Fruit fly (Drosophila melanogaster) whole organism, wandering third instar larva: ENCODE results near the gene CG6749.

Source experiments
- Abd-B ChIP-seq: fragments of >200 bp; optimal IDR thresholded peaks from 2 replicates; lab custom pipeline; 2017; ENCODE audit warnings: missing biosample characterization, missing genetic modification characterization
- CG32264 ChIP-seq: fragments of 200-800 bp; sonication (Bioruptor generic); optimal IDR thresholded peaks from 2 replicates; lab custom pipeline; 2016; ENCODE audit warnings: missing biosample characterization, missing genetic modification characterization
- CG9705 ChIP-seq: fragments of 200-800 bp; sonication (Bioruptor generic); optimal IDR thresholded peaks from 2 replicates; lab custom pipeline; 2018; ENCODE audit warnings: missing biosample characterization, mild to moderate bottlenecking, missing genetic modification characterization
- CrebA ChIP-seq: fragments of 200-800 bp; sonication (Bioruptor generic); optimal IDR thresholded peaks from 2 replicates; lab custom pipeline; 2016; ENCODE audit warnings: missing biosample characterization, mild to moderate bottlenecking, missing genetic modification characterization, borderline replicate concordance
- Dfd ChIP-seq: fragments of >200 bp; optimal IDR thresholded peaks from 2 replicates; lab custom pipeline; 2017; ENCODE audit warnings: missing biosample characterization, missing genetic modification characterization
- Dif ChIP-seq: fragments of 200-275, 200-300 bp; sonication (Bioruptor generic); optimal IDR thresholded peaks from 2 replicates; lab custom pipeline; 2018; ENCODE audit warnings: missing biosample characterization, missing genetic modification characterization; ENCODE audit not compliant: partially characterized antibody
- GATAd ChIP-seq: sonication (Bioruptor generic); optimal IDR thresholded peaks from 2 replicates; lab custom pipeline; 2016; ENCODE audit warnings: missing biosample characterization, missing genetic modification characterization
- HLH106 ChIP-seq: fragments of 200-800 bp; optimal IDR thresholded peaks from 3 replicates; lab custom pipeline; 2019; ENCODE audit warnings: missing biosample characterization, mild to moderate bottlenecking, missing genetic modification characterization, moderate library complexity
- Hnf4 ChIP-seq: fragments of 200-800 bp; sonication (Bioruptor generic); optimal IDR thresholded peaks from 2 replicates; lab custom pipeline; 2016; ENCODE audit warnings: missing biosample characterization, mild to moderate bottlenecking, missing genetic modification characterization
- Hr78 ChIP-seq: fragments of >200 bp; optimal IDR thresholded peaks from 2 replicates; lab custom pipeline; 2017; ENCODE audit warnings: missing biosample characterization, missing genetic modification characterization
- Hr83 ChIP-seq: fragments of 200-300 bp; sonication (Bioruptor generic); optimal IDR thresholded peaks from 2 replicates; lab custom pipeline; 2016; ENCODE audit warnings: missing biosample characterization, mild to moderate bottlenecking, missing genetic modification characterization, moderate library complexity; ENCODE audit not compliant: poor library complexity, severe bottlenecking
- Jra ChIP-seq: sonication (Bioruptor generic); optimal IDR thresholded peaks from 2 replicates; lab custom pipeline; 2016; ENCODE audit warnings: missing biosample characterization, missing genetic modification characterization
- Mio ChIP-seq: sonication (Bioruptor generic); optimal IDR thresholded peaks from 2 replicates; lab custom pipeline; 2016; ENCODE audit warnings: missing biosample characterization, missing genetic modification characterization
- Myc ChIP-seq: fragments of >200 bp; optimal IDR thresholded peaks from 2 replicates; lab custom pipeline; 2017
- N ChIP-seq: fragments of >200 bp; optimal IDR thresholded peaks from 2 replicates; lab custom pipeline; 2018; ENCODE audit warnings: missing biosample characterization, missing external identifiers, missing genetic modification characterization
- OdsH ChIP-seq: fragments of 200-800 bp; sonication (Bioruptor generic); optimal IDR thresholded peaks from 2 replicates; lab custom pipeline; 2016; ENCODE audit warnings: missing biosample characterization, mild to moderate bottlenecking, missing genetic modification characterization
- Rel ChIP-seq, 2 experiments: fragments of 200-800 bp; sonication (Bioruptor generic) in 1 of 2; optimal IDR thresholded peaks; 2 replicates in 1 of 2; 3 replicates in 1 of 2; lab custom pipeline; 2016 to 2019; ENCODE audit warnings: mild to moderate bottlenecking in 2 of 2, missing biosample characterization in 2 of 2, missing genetic modification characterization in 2 of 2, moderate library complexity in 1 of 2
- Sp1 ChIP-seq: fragments of 200-800 bp; sonication (Bioruptor generic); optimal IDR thresholded peaks from 3 replicates; lab custom pipeline; 2019; ENCODE audit warnings: missing biosample characterization, mild to moderate bottlenecking, missing genetic modification characterization, moderate library complexity
- Vsx2 ChIP-seq: fragments of 200-300, 225-300 bp; sonication (Bioruptor generic); optimal IDR thresholded peaks from 2 replicates; lab custom pipeline; 2018; ENCODE audit warnings: missing biosample characterization, missing genetic modification characterization; ENCODE audit not compliant: partially characterized antibody
- br ChIP-seq: fragments of 200-800 bp; sonication (Bioruptor generic); optimal IDR thresholded peaks from 2 replicates; lab custom pipeline; 2016; ENCODE audit warnings: missing biosample characterization, missing genetic modification characterization
- brk ChIP-seq: fragments of 200-800 bp; sonication (Bioruptor generic); optimal IDR thresholded peaks from 2 replicates; lab custom pipeline; 2016; ENCODE audit warnings: missing biosample characterization, mild to moderate bottlenecking, missing genetic modification characterization
- dl ChIP-seq, 2 experiments: fragments of 175-275, 200-275 bp in 1 of 2; fragments of 200-275 bp in 1 of 2; sonication (Bioruptor generic); optimal IDR thresholded peaks; lab custom pipeline; 2018; ENCODE audit warnings: mild to moderate bottlenecking in 2 of 2, missing biosample characterization in 2 of 2, missing genetic modification characterization in 2 of 2, moderate library complexity in 2 of 2; ENCODE audit not compliant: partially characterized antibody in 2 of 2, insufficient read depth in 1 of 2
- dmrt93B ChIP-seq: fragments of 200-800 bp; sonication (Bioruptor generic); optimal IDR thresholded peaks from 2 replicates; lab custom pipeline; 2018; ENCODE audit warnings: missing biosample characterization, mild to moderate bottlenecking, missing genetic modification characterization
- dsf ChIP-seq: sonication (Bioruptor generic); optimal IDR thresholded peaks from 2 replicates; lab custom pipeline; 2016; ENCODE audit warnings: missing biosample characterization, missing genetic modification characterization, borderline replicate concordance
- ey ChIP-seq: fragments of 200-800 bp; sonication (Bioruptor generic); optimal IDR thresholded peaks from 2 replicates; lab custom pipeline; 2016; ENCODE audit warnings: missing biosample characterization, missing genetic modification characterization
- foxo ChIP-seq, 2 experiments: fragments of 200-800 bp; sonication (Bioruptor generic); optimal IDR thresholded peaks; 2 replicates in 1 of 2; 3 replicates in 1 of 2; lab custom pipeline; 2016 to 2017; ENCODE audit warnings: missing biosample characterization in 2 of 2, missing genetic modification characterization in 2 of 2
- fru ChIP-seq: fragments of 200-800 bp; sonication (Bioruptor generic); optimal IDR thresholded peaks from 3 replicates; lab custom pipeline; 2016; ENCODE audit warnings: missing biosample characterization, mild to moderate bottlenecking, missing genetic modification characterization
- h ChIP-seq: fragments of 200-800 bp; sonication (Bioruptor generic); optimal IDR thresholded peaks from 3 replicates; lab custom pipeline; 2016; ENCODE audit warnings: missing biosample characterization, mild to moderate bottlenecking, missing genetic modification characterization
- jim ChIP-seq: fragments of 175-275, 200-325 bp; sonication (Bioruptor generic); optimal IDR thresholded peaks from 2 replicates; lab custom pipeline; 2016; ENCODE audit warnings: missing biosample characterization, mild to moderate bottlenecking, missing genetic modification characterization
- lola ChIP-seq: fragments of >200 bp; optimal IDR thresholded peaks from 2 replicates; lab custom pipeline; 2017; ENCODE audit warnings: missing biosample characterization, missing genetic modification characterization
- pan ChIP-seq: fragments of >200 bp; optimal IDR thresholded peaks from 2 replicates; lab custom pipeline; 2017
- psq ChIP-seq: fragments of 200-800 bp; sonication (Bioruptor generic); optimal IDR thresholded peaks from 3 replicates; lab custom pipeline; 2017; ENCODE audit warnings: missing biosample characterization, mild to moderate bottlenecking, missing genetic modification characterization, moderate library complexity
- rgr ChIP-seq: fragments of 200-800 bp; sonication (Bioruptor generic); optimal IDR thresholded peaks from 3 replicates; lab custom pipeline; 2016; ENCODE audit warnings: missing biosample characterization, mild to moderate bottlenecking, missing genetic modification characterization
- sage ChIP-seq: fragments of 200-800 bp; sonication (Bioruptor generic); optimal IDR thresholded peaks from 2 replicates; lab custom pipeline; 2016; ENCODE audit warnings: missing biosample characterization, mild to moderate bottlenecking, missing genetic modification characterization
- sv ChIP-seq: fragments of 200-800 bp; sonication (Bioruptor generic); optimal IDR thresholded peaks from 3 replicates; lab custom pipeline; 2016; ENCODE audit warnings: missing biosample characterization, missing genetic modification characterization
- tai ChIP-seq: sonication (Bioruptor generic); optimal IDR thresholded peaks from 2 replicates; lab custom pipeline; 2016; ENCODE audit warnings: missing biosample characterization, missing genetic modification characterization
- usp ChIP-seq: fragments of >200 bp; optimal IDR thresholded peaks from 2 replicates; lab custom pipeline; 2017; ENCODE audit warnings: missing biosample characterization, missing genetic modification characterization
- woc ChIP-seq: sonication (Bioruptor generic); optimal IDR thresholded peaks from 2 replicates; lab custom pipeline; 2016; ENCODE audit warnings: missing biosample characterization, mild to moderate bottlenecking, missing genetic modification characterization

CG6749 gene

DNA sequence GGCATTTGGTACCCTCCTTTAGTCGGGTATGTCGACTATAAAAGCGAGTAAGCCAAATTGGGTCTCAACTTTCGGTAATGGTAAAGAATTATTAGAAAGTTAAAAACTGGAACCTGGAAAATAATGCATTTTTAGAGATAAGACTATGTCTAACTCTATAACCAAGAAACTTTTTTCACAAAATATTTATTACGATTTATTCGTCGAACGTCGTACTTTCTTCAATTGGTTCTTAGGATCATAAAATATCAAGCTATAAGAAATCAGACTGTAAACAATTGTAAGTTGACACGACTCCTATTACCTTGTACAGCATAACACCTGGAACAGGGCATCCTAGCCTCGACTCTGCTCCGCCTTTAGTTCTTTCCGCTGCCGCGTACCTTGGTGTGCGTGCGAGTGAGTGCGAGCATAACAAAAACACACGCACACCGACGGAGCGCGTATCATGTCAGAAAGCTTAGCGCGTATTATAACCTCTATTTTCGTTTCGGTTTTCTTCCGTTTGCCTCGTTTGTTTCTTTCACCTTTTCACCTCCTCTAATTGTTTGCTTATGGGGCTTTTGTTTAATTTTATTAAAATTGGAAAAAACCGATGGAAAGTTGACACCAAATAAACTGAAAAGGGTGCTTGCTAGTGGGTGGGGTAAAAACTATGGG is 40.6 kb downstream of the CG6749 start:
- no peak for TF ChIP-seq GATAd
- no peak for TF ChIP-seq Abd-B
- no peak for TF ChIP-seq Myc (lab: Kevin White, UChicago)
- TF ChIP-seq Hr83 (GFP tag; lab: Kevin White, UChicago), result no peak
- TF ChIP-seq rgr (GFP tag; lab: Kevin White, UChicago), result peak; percentile 93
- no peak for TF ChIP-seq jim (GFP tag; lab: Kevin White, UChicago)
- TF ChIP-seq CrebA (GFP tag; lab: Kevin White, UChicago), result no peak
- peak; percentile 83 for TF ChIP-seq CG32264 (GFP tag; lab: Kevin White, UChicago)
- TF ChIP-seq CG9705 (GFP tag; lab: Kevin White, UChicago), result peak; percentile 85
- no peak for TF ChIP-seq lola (GFP tag; lab: Kevin White, UChicago)
- no peak for TF ChIP-seq usp (GFP tag; lab: Kevin White, UChicago)
- TF ChIP-seq N (GFP tag; lab: Kevin White, UChicago), result peak; percentile 16
- TF ChIP-seq HLH106, result peak; percentile 91
- peak; percentile 75 for TF ChIP-seq pan (lab: Kevin White, UChicago)
- TF ChIP-seq dmrt93B, result peak; percentile 94
- peak; percentile 79 for TF ChIP-seq brk (GFP tag; lab: Kevin White, UChicago)
- no peak for TF ChIP-seq Dif (GFP tag; lab: Kevin White, UChicago)
- TF ChIP-seq Rel (GFP tag; optimal IDR thresholded peaks at IDR 0.05; lab: Kevin White, UChicago), result peak; percentile 29
- TF ChIP-seq Rel (tag; optimal IDR thresholded peaks at IDR 0.05; lab: Kevin White, UChicago), result peak; percentile 36
- TF ChIP-seq Sp1, result peak; percentile 93
- peak; percentile 95 for TF ChIP-seq h
- peak; percentile 72 for TF ChIP-seq sage (GFP tag; lab: Kevin White, UChicago)
- TF ChIP-seq sv (GFP tag; lab: Kevin White, UChicago), result peak; percentile 92
- no peak for TF ChIP-seq dl (GFP tag; optimal IDR thresholded peaks at IDR 0.05; lab: Kevin White, UChicago; ENCODE audit: insufficient read depth in 1 of 2, partially characterized antibody in 2 of 2)
- peak; percentile 95 for TF ChIP-seq ey (GFP tag; lab: Kevin White, UChicago)
- no peak for TF ChIP-seq Hr78
- TF ChIP-seq tai (GFP tag; lab: Kevin White, UChicago), result peak; percentile 89
- peak; percentile 85 for TF ChIP-seq Jra (GFP tag; lab: Kevin White, UChicago)
- peak; percentile 93 for TF ChIP-seq psq
- TF ChIP-seq dsf (GFP tag; lab: Kevin White, UChicago), result peak; percentile 64
- TF ChIP-seq OdsH (GFP tag; lab: Kevin White, UChicago), result peak; percentile 96
- TF ChIP-seq Mio (GFP tag; lab: Kevin White, UChicago), result peak; percentile 71
- TF ChIP-seq foxo (GFP tag; optimal IDR thresholded peaks at IDR 0.05; lab: Kevin White, UChicago), result peak; percentile 55 to 95
- TF ChIP-seq fru (GFP tag; lab: Kevin White, UChicago), result peak; percentile 96
- peak; percentile 99 for TF ChIP-seq woc (GFP tag; lab: Kevin White, UChicago)
- no peak for TF ChIP-seq Dfd
- peak; percentile 80 for TF ChIP-seq Hnf4 (GFP tag; lab: Kevin White, UChicago)
- TF ChIP-seq br (GFP tag; lab: Kevin White, UChicago), result peak; percentile 95
- no peak for TF ChIP-seq Vsx2 (GFP tag; lab: Kevin White, UChicago)

DNA sequence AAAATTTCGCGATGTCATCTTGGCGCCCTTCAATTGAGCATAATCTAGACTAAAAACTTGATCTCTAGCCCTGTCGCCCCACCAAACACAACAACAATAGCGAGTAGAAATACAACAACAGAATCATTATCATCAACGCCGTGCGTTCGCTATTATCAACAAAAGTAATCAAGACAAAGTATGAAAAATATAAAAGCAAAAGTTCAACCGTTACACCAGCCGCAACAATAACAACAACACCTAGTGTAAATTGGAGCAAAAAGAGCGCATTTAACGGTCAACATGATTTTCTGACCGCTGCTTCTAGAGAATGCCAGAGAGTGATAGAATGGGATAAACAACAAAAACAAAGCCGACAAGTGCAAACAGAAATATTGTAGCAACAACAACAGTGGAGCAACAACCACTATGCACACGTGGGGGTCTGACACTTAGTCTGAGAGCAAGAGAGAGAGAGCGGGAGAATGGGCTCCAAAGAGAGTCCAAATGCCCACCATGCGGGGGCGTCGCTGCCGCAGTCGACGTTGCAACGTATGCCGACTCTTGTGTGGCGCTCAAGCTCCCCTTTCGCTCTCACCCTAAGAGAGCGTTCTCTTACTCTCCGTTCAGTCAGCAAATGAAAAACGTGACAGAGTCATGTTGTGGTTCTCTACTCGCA is 41.2 kb downstream of the CG6749 start:
- TF ChIP-seq Hr78 (no peak), CG32264 (GFP tag; lab: Kevin White, UChicago) (no peak), CG9705 (GFP tag; lab: Kevin White, UChicago) (no peak), Rel (GFP tag; optimal IDR thresholded peaks at IDR 0.05; lab: Kevin White, UChicago) (no peak), Rel (tag; optimal IDR thresholded peaks at IDR 0.05; lab: Kevin White, UChicago) (no peak), Sp1 (no peak), br (GFP tag; lab: Kevin White, UChicago) (no peak), usp (GFP tag; lab: Kevin White, UChicago) (no peak), Hr83 (GFP tag; lab: Kevin White, UChicago) (peak; percentile 75), jim (GFP tag; lab: Kevin White, UChicago) (no peak), pan (lab: Kevin White, UChicago) (no peak), fru (GFP tag; lab: Kevin White, UChicago) (no peak), dl (GFP tag; optimal IDR thresholded peaks at IDR 0.05; lab: Kevin White, UChicago; ENCODE audit: insufficient read depth in 1 of 2, partially characterized antibody in 2 of 2) (peak; percentile 94 to 97), ey (GFP tag; lab: Kevin White, UChicago) (no peak), HLH106 (no peak), dsf (GFP tag; lab: Kevin White, UChicago) (no peak), N (GFP tag; lab: Kevin White, UChicago) (no peak), Myc (lab: Kevin White, UChicago) (no peak), Mio (GFP tag; lab: Kevin White, UChicago) (no peak), dmrt93B (no peak), lola (GFP tag; lab: Kevin White, UChicago) (no peak), Jra (GFP tag; lab: Kevin White, UChicago) (no peak), OdsH (GFP tag; lab: Kevin White, UChicago) (no peak), h (no peak), Abd-B (no peak), GATAd (no peak), sage (GFP tag; lab: Kevin White, UChicago) (no peak), foxo (GFP tag; optimal IDR thresholded peaks at IDR 0.05; lab: Kevin White, UChicago) (no peak), tai (GFP tag; lab: Kevin White, UChicago) (no peak), Hnf4 (GFP tag; lab: Kevin White, UChicago) (no peak), woc (GFP tag; lab: Kevin White, UChicago) (no peak), Dfd (no peak), CrebA (GFP tag; lab: Kevin White, UChicago) (peak; percentile 54), Dif (GFP tag; lab: Kevin White, UChicago) (peak; percentile 98), Vsx2 (GFP tag; lab: Kevin White, UChicago) (peak; percentile 82), psq (no peak), brk (GFP tag; lab: Kevin White, UChicago) (no peak), rgr (GFP tag; lab: Kevin White, UChicago) (no peak), sv (GFP tag; lab: Kevin White, UChicago) (no peak)
